Fruit fly (Drosophila melanogaster): ENCODE measurements around the gene CG3223.

CG3223 gene

DNA sequence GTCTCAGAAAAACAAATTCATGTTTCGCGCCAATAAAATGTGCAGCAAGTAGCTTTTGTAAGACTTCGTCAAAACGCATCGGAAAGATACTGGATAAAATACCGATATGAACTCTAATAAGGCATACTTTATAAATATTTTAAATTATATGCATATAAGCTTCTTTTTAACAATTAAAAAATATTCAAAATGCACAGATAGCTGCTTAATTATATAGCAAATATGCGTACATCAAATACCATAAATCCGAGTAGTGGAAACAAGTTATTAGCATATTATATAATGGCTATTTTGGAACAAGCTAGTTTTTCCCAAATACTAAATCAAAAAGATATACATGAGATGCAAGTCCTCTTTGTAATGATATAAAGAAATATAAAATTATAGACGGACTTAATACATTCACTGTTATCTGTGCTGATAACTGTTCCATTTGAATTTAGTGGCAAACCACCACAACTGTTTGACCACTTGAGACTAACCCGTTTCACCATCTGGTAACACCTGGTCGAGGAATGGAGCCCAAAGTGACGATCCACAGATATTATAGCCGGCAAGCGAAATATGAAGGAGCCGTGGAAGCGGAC is 9.6 kb upstream of the CG3223 start, which contains the start of gene PIG-H (continued):
- no peak for TF ChIP-seq H2.0 (GFP tag; IDR thresholded peaks at IDR 0.05)
- TF ChIP-seq vvl (GFP tag; IDR thresholded peaks at IDR 0.05), result no peak
- TF ChIP-seq CG7839 (tag; optimal IDR thresholded peaks at IDR 0.05), result peak; percentile 14
- TF ChIP-seq hb (GFP tag; IDR thresholded peaks at IDR 0.05; ENCODE audit: partially characterized antibody), result 0 out of 3 replicates have a peak, but pooled peaks have one; percentile 16
- no peak for TF ChIP-seq Usf (GFP tag; optimal IDR thresholded peaks at IDR 0.05)
- peak; percentile 96 for TF ChIP-seq E2f2 (GFP tag; IDR thresholded peaks at IDR 0.05)
- TF ChIP-seq CG15514 (GFP tag; optimal IDR thresholded peaks at IDR 0.05), result peak; percentile 5
- no peak for TF ChIP-seq CG1529 (GFP tag; optimal IDR thresholded peaks at IDR 0.05)
- TF ChIP-seq Pdp1 (GFP tag; optimal IDR thresholded peaks at IDR 0.05), result peak in 1 of 2 experiments; percentile 99
- peak; percentile 5 for TF ChIP-seq CG1603 (tag; optimal IDR thresholded peaks at IDR 0.05)
- TF ChIP-seq HLHmδ (GFP tag; optimal IDR thresholded peaks at IDR 0.05), result no peak
- no peak for TF ChIP-seq Fer2 (tag; optimal IDR thresholded peaks at IDR 0.05)
- 0 out of 2 replicates have a peak, but pooled peaks have one; percentile 33 for TF ChIP-seq CG3847 (GFP tag; IDR thresholded peaks at IDR 0.05)
- TF ChIP-seq CG15601 (tag; optimal IDR thresholded peaks at IDR 0.05), result peak; percentile 44
- TF ChIP-seq pzg (GFP tag; optimal IDR thresholded peaks at IDR 0.05), result peak; percentile 60
- TF ChIP-seq CG30020 (tag; optimal IDR thresholded peaks at IDR 0.05), result peak; percentile 83
- peak; percentile 20 for TF ChIP-seq grau (tag; optimal IDR thresholded peaks at IDR 0.05)
- TF ChIP-seq CG18011 (GFP tag; optimal IDR thresholded peaks at IDR 0.05), result peak; percentile 98
- peak; percentile 28 for TF ChIP-seq stwl (tag; optimal IDR thresholded peaks at IDR 0.05)
- peak; percentile 74 for TF ChIP-seq YL-1 (GFP tag; optimal IDR thresholded peaks at IDR 0.05)
- TF ChIP-seq CG14710 (tag; optimal IDR thresholded peaks at IDR 0.05), result peak; percentile 61
- peak; percentile 32 for TF ChIP-seq CG17829 (tag; optimal IDR thresholded peaks at IDR 0.05)
- peak; percentile 93 for TF ChIP-seq ssp (GFP tag; IDR thresholded peaks at IDR 0.05)
- TF ChIP-seq sd (tag; optimal IDR thresholded peaks at IDR 0.05), result peak; percentile 74
- TF ChIP-seq gem (tag; optimal IDR thresholded peaks at IDR 0.05), result peak; percentile 53
- TF ChIP-seq crp (GFP tag; optimal IDR thresholded peaks at IDR 0.05), result no peak
- no peak for TF ChIP-seq CG43689 (GFP tag; IDR thresholded peaks at IDR 0.05)
- TF ChIP-seq fd3F (GFP tag; optimal IDR thresholded peaks at IDR 0.05), result no peak
- TF ChIP-seq zfh2 (GFP tag; optimal IDR thresholded peaks at IDR 0.05), result no peak
- TF ChIP-seq CG3065 (GFP tag; optimal IDR thresholded peaks at IDR 0.05), result no peak
- no peak for TF ChIP-seq Dip2 (GFP tag; IDR thresholded peaks at IDR 0.05)
- no peak for TF ChIP-seq fd102C (GFP tag; optimal IDR thresholded peaks at IDR 0.05)
- TF ChIP-seq CG30403 (GFP tag; optimal IDR thresholded peaks at IDR 0.05), result peak; percentile 2
- TF ChIP-seq Taf1 (GFP tag; IDR thresholded peaks at IDR 0.05), result no peak
- TF ChIP-seq lilli (GFP tag; optimal IDR thresholded peaks at IDR 0.05), result peak; percentile 26
- TF ChIP-seq onecut (GFP tag; IDR thresholded peaks at IDR 0.05), result no peak
- no peak for TF ChIP-seq CG15696 (tag; optimal IDR thresholded peaks at IDR 0.05)
- no peak for TF ChIP-seq dmrt11E (tag; optimal IDR thresholded peaks at IDR 0.05)
- peak; percentile 73 for TF ChIP-seq gfzf (GFP tag; optimal IDR thresholded peaks at IDR 0.05)
- TF ChIP-seq CG10321 (GFP tag; IDR thresholded peaks at IDR 0.05), result no peak
- no peak for TF ChIP-seq trh (GFP tag; optimal IDR thresholded peaks at IDR 0.05)
- no peak for TF ChIP-seq CG3838 (GFP tag; optimal IDR thresholded peaks at IDR 0.05)
- TF ChIP-seq CG9797 (GFP tag; optimal IDR thresholded peaks at IDR 0.05), result peak; percentile 65
- TF ChIP-seq Med (GFP tag), result peak; percentile 59
- peak; percentile 20 for TF ChIP-seq CG12391 (tag; optimal IDR thresholded peaks at IDR 0.05)
- TF ChIP-seq CG14860 (GFP tag; IDR thresholded peaks at IDR 0.05; ENCODE audit: partially characterized antibody), result no peak
- no peak for TF ChIP-seq Doc3 (GFP tag; IDR thresholded peaks at IDR 0.05; ENCODE audit: partially characterized antibody)
- peak; percentile 50 for TF ChIP-seq CG12659 (GFP tag; optimal IDR thresholded peaks at IDR 0.05)
- TF ChIP-seq Dp (GFP tag; optimal IDR thresholded peaks at IDR 0.05), result peak; percentile 95
